Fruit fly (Drosophila melanogaster): ENCODE measurements around the gene CG15390.

- TF ChIP-seq cic (GFP tag; optimal IDR thresholded peaks at IDR 0.05) (no peak), CG1620 (GFP tag; optimal IDR thresholded peaks at IDR 0.05) (no peak)
Observed at dm6 chr2L:2417865-2418264, 43.4 kb downstream of the CG15390 start, which contains the start of gene CG34448.
